Worm (Caenorhabditis elegans): ENCODE results near the gene F08F1.4.

Gene F08F1.4

ce11 chrX:8386068-8386851 is 27.0 kb upstream of the F08F1.4 start:
- peak; percentile 64 for TF ChIP-seq hmg-4 (GFP tag; optimal IDR thresholded peaks at IDR 0.05)
- peak; percentile 68 for TF ChIP-seq hmbx-1 (tag; optimal IDR thresholded peaks at IDR 0.05)
- TF ChIP-seq scrt-1 (GFP tag; IDR thresholded peaks at IDR 0.05), result peak; percentile 88
- TF ChIP-seq B0310.2 (tag; optimal IDR thresholded peaks at IDR 0.05), result peak; percentile 68
- TF ChIP-seq hnd-1 (tag; optimal IDR thresholded peaks at IDR 0.05), result peak; percentile 70
- peak; percentile 63 for TF ChIP-seq tra-4 (tag; optimal IDR thresholded peaks at IDR 0.05)
- peak; percentile 75 for TF ChIP-seq ceh-13 (GFP tag; optimal IDR thresholded peaks at IDR 0.05)
- TF ChIP-seq aly-1 (tag; optimal IDR thresholded peaks at IDR 0.05), result peak; percentile 83
- TF ChIP-seq ets-7 (tag; optimal IDR thresholded peaks at IDR 0.05), result peak; percentile 81
- TF ChIP-seq pes-1 (GFP tag; IDR thresholded peaks at IDR 0.05), result peak; percentile 93
- TF ChIP-seq F13C5.2 (tag; optimal IDR thresholded peaks at IDR 0.05), result peak; percentile 78
- TF ChIP-seq tbx-11 (GFP tag; IDR thresholded peaks at IDR 0.05), result peak; percentile 87
- TF ChIP-seq ama-1 (optimal IDR thresholded peaks at IDR 0.05), result no peak
- peak; percentile 81 for TF ChIP-seq tbx-37 (GFP tag; conservative IDR thresholded peaks at IDR 0.05)
- peak; percentile 84 for TF ChIP-seq sea-1 (GFP tag; conservative IDR thresholded peaks at IDR 0.05)
- TF ChIP-seq flt-1 (GFP tag; IDR thresholded peaks at IDR 0.05), result peak; percentile 92
- TF ChIP-seq ceh-36 (tag; optimal IDR thresholded peaks at IDR 0.05), result peak; percentile 87

DNA sequence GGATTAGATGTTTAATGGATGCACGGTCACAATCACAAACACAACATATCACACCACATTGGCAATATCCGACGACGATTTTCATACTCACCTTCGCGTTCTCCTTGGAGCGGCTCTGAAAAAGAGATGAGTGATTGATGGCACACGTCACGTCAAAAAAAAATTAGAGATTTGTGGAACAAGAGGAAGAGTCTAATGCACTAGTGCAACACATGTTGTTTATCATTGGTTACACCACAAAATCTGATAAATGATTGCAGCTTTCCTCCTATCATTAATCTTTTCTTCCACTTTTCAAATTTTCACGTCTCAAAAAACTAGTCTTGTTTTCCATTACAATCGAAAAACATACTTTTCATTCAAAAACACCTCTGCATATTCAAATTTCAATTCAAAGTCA is 22.7 kb upstream of the F08F1.4 start:
- TF ChIP-seq F13C5.2 (tag; optimal IDR thresholded peaks at IDR 0.05) (no peak), B0310.2 (tag; optimal IDR thresholded peaks at IDR 0.05) (no peak), pes-1 (GFP tag; IDR thresholded peaks at IDR 0.05) (no peak), tbx-11 (GFP tag; IDR thresholded peaks at IDR 0.05) (no peak), tbx-37 (GFP tag; conservative IDR thresholded peaks at IDR 0.05) (no peak), flt-1 (GFP tag; IDR thresholded peaks at IDR 0.05) (no peak), ets-7 (tag; optimal IDR thresholded peaks at IDR 0.05) (no peak), ceh-36 (tag; optimal IDR thresholded peaks at IDR 0.05) (no peak), hmg-4 (GFP tag; optimal IDR thresholded peaks at IDR 0.05) (no peak), hmbx-1 (tag; optimal IDR thresholded peaks at IDR 0.05) (no peak), hnd-1 (tag; optimal IDR thresholded peaks at IDR 0.05) (no peak), sea-1 (GFP tag; conservative IDR thresholded peaks at IDR 0.05) (no peak), ceh-13 (GFP tag; optimal IDR thresholded peaks at IDR 0.05) (no peak), tra-4 (tag; optimal IDR thresholded peaks at IDR 0.05) (no peak), ama-1 (optimal IDR thresholded peaks at IDR 0.05) (no peak), aly-1 (tag; optimal IDR thresholded peaks at IDR 0.05) (no peak)

- no peak for TF ChIP-seq flt-1 (GFP tag; IDR thresholded peaks at IDR 0.05)
- TF ChIP-seq hmg-4 (GFP tag; optimal IDR thresholded peaks at IDR 0.05), result no peak
- TF ChIP-seq ama-1 (optimal IDR thresholded peaks at IDR 0.05), result no peak
- TF ChIP-seq tbx-37 (GFP tag; conservative IDR thresholded peaks at IDR 0.05), result no peak
- TF ChIP-seq tbx-11 (GFP tag; IDR thresholded peaks at IDR 0.05), result no peak
- TF ChIP-seq B0310.2 (tag; optimal IDR thresholded peaks at IDR 0.05), result no peak
- no peak for TF ChIP-seq tra-4 (tag; optimal IDR thresholded peaks at IDR 0.05)
- TF ChIP-seq sea-1 (GFP tag; conservative IDR thresholded peaks at IDR 0.05), result no peak
These were observed 21.7 kb upstream of the F08F1.4 start for ce11 chrX:8391505-8391904.

- TF ChIP-seq flt-1 (GFP tag; IDR thresholded peaks at IDR 0.05) (no peak), tbx-11 (GFP tag; IDR thresholded peaks at IDR 0.05) (no peak), F13C5.2 (tag; optimal IDR thresholded peaks at IDR 0.05) (no peak), hmg-4 (GFP tag; optimal IDR thresholded peaks at IDR 0.05) (peak; percentile 24), ceh-36 (tag; optimal IDR thresholded peaks at IDR 0.05) (no peak)
These were observed 20.7 kb upstream of the F08F1.4 start, which contains the start of gene wrk-1 for ce11 chrX:8392539-8392996. Gene wrk-1 (minus strand): TSS chrX:8392589.

DNA sequence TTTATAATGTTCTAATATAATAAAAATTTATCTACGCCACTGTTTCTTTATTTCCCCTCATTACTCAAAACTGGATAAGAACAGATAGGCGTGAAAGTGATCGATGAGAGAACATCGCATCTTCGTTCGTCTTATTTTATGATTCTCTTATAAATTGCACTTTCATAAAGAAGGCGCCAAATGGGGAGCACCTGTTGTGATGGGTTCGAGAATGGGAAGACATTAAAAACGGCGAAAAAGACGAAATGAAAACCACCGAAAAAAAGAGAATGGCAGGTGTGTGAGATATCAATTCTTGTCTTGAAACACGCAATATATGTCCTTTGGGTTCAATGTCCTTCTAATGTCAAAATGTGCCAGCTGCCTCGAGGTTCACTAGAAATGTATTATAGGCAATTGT is 19.0 kb upstream of the F08F1.4 start:
- no peak for TF ChIP-seq flt-1 (GFP tag; IDR thresholded peaks at IDR 0.05)
- TF ChIP-seq ceh-36 (tag; optimal IDR thresholded peaks at IDR 0.05), result no peak
- no peak for TF ChIP-seq pes-1 (GFP tag; IDR thresholded peaks at IDR 0.05)
- TF ChIP-seq tbx-11 (GFP tag; IDR thresholded peaks at IDR 0.05), result no peak
- TF ChIP-seq B0310.2 (tag; optimal IDR thresholded peaks at IDR 0.05), result no peak
- no peak for TF ChIP-seq aly-1 (tag; optimal IDR thresholded peaks at IDR 0.05)
- TF ChIP-seq hmg-4 (GFP tag; optimal IDR thresholded peaks at IDR 0.05), result no peak
- TF ChIP-seq F13C5.2 (tag; optimal IDR thresholded peaks at IDR 0.05), result no peak

DNA sequence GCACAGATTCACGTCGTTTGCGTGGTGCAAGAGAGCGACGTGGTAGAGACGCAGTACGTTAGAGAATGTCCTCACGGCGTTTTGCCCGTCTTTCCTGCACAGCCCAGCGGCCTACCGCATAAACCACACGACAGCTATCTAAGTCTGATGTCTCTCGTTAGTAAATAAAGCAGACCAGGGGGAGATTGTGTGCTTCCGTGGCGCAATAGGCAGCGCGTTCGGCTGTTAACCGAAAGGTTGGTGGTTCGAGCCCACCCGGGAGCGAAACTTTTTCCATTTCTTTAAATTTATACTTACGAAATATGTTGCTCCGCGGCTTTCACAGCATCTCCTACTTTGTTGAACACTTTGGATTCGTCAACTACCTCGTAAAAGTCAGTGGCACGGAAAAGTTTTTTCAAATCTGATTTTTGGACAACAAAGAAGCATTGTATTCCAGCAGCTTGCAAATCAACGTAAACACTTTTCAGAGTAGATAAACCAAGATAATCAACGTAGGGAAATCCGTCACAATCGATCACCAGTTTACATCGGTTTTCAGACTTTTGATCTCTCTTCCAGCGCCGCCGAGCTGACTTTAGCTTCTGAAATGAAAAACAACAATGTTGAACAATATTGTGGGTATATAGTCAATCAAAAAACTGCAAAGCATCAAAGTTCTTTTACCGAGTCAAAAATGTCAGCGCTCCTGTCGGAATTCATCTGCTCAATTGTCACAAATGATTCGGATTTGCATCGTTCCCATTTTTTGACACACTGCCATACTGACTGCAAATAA is 8.7 kb upstream of the F08F1.4 start:
- peak; percentile 97 for TF ChIP-seq B0310.2 (tag; optimal IDR thresholded peaks at IDR 0.05)
- peak; percentile 98 for TF ChIP-seq F13C5.2 (tag; optimal IDR thresholded peaks at IDR 0.05)
- peak; percentile 96 for TF ChIP-seq tbx-11 (GFP tag; IDR thresholded peaks at IDR 0.05)
- peak; percentile 99 for TF ChIP-seq sea-1 (GFP tag; conservative IDR thresholded peaks at IDR 0.05)
- TF ChIP-seq scrt-1 (GFP tag; IDR thresholded peaks at IDR 0.05), result peak; percentile 98
- TF ChIP-seq ama-1 (optimal IDR thresholded peaks at IDR 0.05), result no peak
- TF ChIP-seq ets-7 (tag; optimal IDR thresholded peaks at IDR 0.05), result peak; percentile 93
- peak; percentile 90 for TF ChIP-seq ceh-13 (GFP tag; optimal IDR thresholded peaks at IDR 0.05)
- TF ChIP-seq hmbx-1 (tag; optimal IDR thresholded peaks at IDR 0.05), result peak; percentile 87
- TF ChIP-seq hnd-1 (tag; optimal IDR thresholded peaks at IDR 0.05), result peak; percentile 88
- TF ChIP-seq hmg-4 (GFP tag; optimal IDR thresholded peaks at IDR 0.05), result peak; percentile 99
- peak; percentile 97 for TF ChIP-seq flt-1 (GFP tag; IDR thresholded peaks at IDR 0.05)
- peak; percentile 97 for TF ChIP-seq tbx-37 (GFP tag; conservative IDR thresholded peaks at IDR 0.05)
- TF ChIP-seq aly-1 (tag; optimal IDR thresholded peaks at IDR 0.05), result peak; percentile 98
- TF ChIP-seq ceh-36 (tag; optimal IDR thresholded peaks at IDR 0.05), result peak; percentile 91
- peak; percentile 85 for TF ChIP-seq tra-4 (tag; optimal IDR thresholded peaks at IDR 0.05)
- TF ChIP-seq pes-1 (GFP tag; IDR thresholded peaks at IDR 0.05), result peak; percentile 97

All from whole organism, early embryonic.